Worm (Caenorhabditis elegans) whole organism, L1 larva: ENCODE measurements around the gene C12D5.3.

Experiments used
- C04F5.9 ChIP-seq: sonication (generic microtip); optimal IDR thresholded peaks from 2 replicates; lab custom pipeline; 2016; ENCODE audit warnings: missing genetic modification characterization, missing compliant biosample characterization
- C34B4.2 ChIP-seq: sonication (generic microtip); optimal IDR thresholded peaks from 2 replicates; lab custom pipeline; 2017; ENCODE audit warnings: mild to moderate bottlenecking, missing genetic modification characterization, missing compliant biosample characterization
- F16B12.6 ChIP-seq: fragments of 150-350 bp; optimal IDR thresholded peaks from 2 replicates; lab custom pipeline; 2014; ENCODE audit warnings: missing biosample characterization, missing genetic modification characterization
- Y116A8C.19 ChIP-seq: sonication (generic microtip); optimal IDR thresholded peaks from 2 replicates; lab custom pipeline; 2016; ENCODE audit warnings: missing compliant biosample characterization, missing genetic modification characterization, borderline replicate concordance
- aly-2 ChIP-seq: fragments of 150-350 bp; optimal IDR thresholded peaks from 2 replicates; lab custom pipeline; 2014; ENCODE audit warnings: missing biosample characterization, missing genetic modification characterization
- ama-1 ChIP-seq: fragments of 150-350 bp; optimal IDR thresholded peaks from 2 replicates; lab custom pipeline; 2014
- blmp-1 ChIP-seq: fragments of 150-350 bp; optimal IDR thresholded peaks from 2 replicates; lab custom pipeline; 2014; ENCODE audit warnings: missing biosample characterization, missing genetic modification characterization
- ceh-8 ChIP-seq: fragments of 200-800 bp; sonication (Bioruptor generic); optimal IDR thresholded peaks from 2 replicates; lab custom pipeline; 2018; ENCODE audit warnings: mild to moderate bottlenecking, missing genetic modification characterization, moderate library complexity, missing compliant biosample characterization
- ceh-88 ChIP-seq: fragments of 200-800 bp; sonication (Bioruptor generic); IDR thresholded peaks from 2 replicates; pipeline ENCODE4 v1.3.6; 2022; ENCODE audit warnings: missing genetic modification characterization, missing compliant biosample characterization
- ceh-90 ChIP-seq: sonication (generic microtip); optimal IDR thresholded peaks from 2 replicates; lab custom pipeline; 2016; ENCODE audit warnings: missing genetic modification characterization, missing compliant biosample characterization
- dpl-1 ChIP-seq, 3 experiments: fragments of 150-350 bp in 2 of 3; sonication (generic microtip) in 1 of 3; optimal IDR thresholded peaks; 2 replicates each; lab custom pipeline; 2014 to 2017; ENCODE audit warnings: missing biosample characterization in 3 of 3, missing genetic modification characterization in 3 of 3, missing genetic modification reagents in 3 of 3
- efl-1 ChIP-seq, 4 experiments: fragments of 150-350 bp; optimal IDR thresholded peaks in 3 of 4; peaks in 1 of 4; 1 replicate in 1 of 4; 2 replicates in 3 of 4; lab custom pipeline; 2014; ENCODE audit warnings: missing biosample characterization in 2 of 4, missing genetic modification characterization in 2 of 4, missing genetic modification reagents in 2 of 4
- efl-3 ChIP-seq: fragments of 200-800 bp; sonication (Bioruptor generic); optimal IDR thresholded peaks from 2 replicates; lab custom pipeline; 2018; ENCODE audit warnings: mild to moderate bottlenecking, missing genetic modification characterization, missing compliant biosample characterization
- elt-2 ChIP-seq: sonication (generic microtip); optimal IDR thresholded peaks from 2 replicates; lab custom pipeline; 2016; ENCODE audit warnings: missing genetic modification characterization, mild to moderate bottlenecking, inconsistent platforms, missing compliant biosample characterization, missing genetic modification reagents
- elt-3 ChIP-seq, 6 experiments: fragments of 150-350 bp in 1 of 6; sonication (generic microtip); optimal IDR thresholded peaks; 2 replicates each; lab custom pipeline; 2017 to 2018; ENCODE audit warnings: missing biosample characterization in 6 of 6, missing genetic modification characterization in 6 of 6, inconsistent platforms in 1 of 6
- fos-1 ChIP-seq: fragments of 150-350 bp; optimal IDR thresholded peaks from 2 replicates; lab custom pipeline; 2014; ENCODE audit warnings: missing biosample characterization, missing genetic modification characterization
- grh-1 ChIP-seq: fragments of 200-800 bp; sonication (Bioruptor generic); IDR thresholded peaks from 2 replicates; pipeline ENCODE4 v1.3.6; 2022; ENCODE audit warnings: missing genetic modification reagents, missing genetic modification characterization, missing compliant biosample characterization
- hlh-17 ChIP-seq: fragments of 200-800 bp; sonication (Bioruptor generic); optimal IDR thresholded peaks from 2 replicates; lab custom pipeline; 2018; ENCODE audit warnings: missing genetic modification characterization, mild to moderate bottlenecking, missing compliant biosample characterization, moderate library complexity, borderline replicate concordance
- hlh-4 ChIP-seq: sonication (generic microtip); optimal IDR thresholded peaks from 2 replicates; lab custom pipeline; 2016; ENCODE audit warnings: mild to moderate bottlenecking, missing genetic modification characterization, missing compliant biosample characterization
- hpl-2 ChIP-seq: fragments of 150-350 bp; optimal IDR thresholded peaks from 2 replicates; lab custom pipeline; 2014; ENCODE audit warnings: missing biosample characterization, missing genetic modification reagents, missing genetic modification characterization
- irx-1 ChIP-seq: sonication (generic microtip); optimal IDR thresholded peaks from 2 replicates; lab custom pipeline; 2016; ENCODE audit warnings: missing genetic modification characterization, missing compliant biosample characterization
- jun-1 ChIP-seq: fragments of 150-350 bp; optimal IDR thresholded peaks from 2 replicates; lab custom pipeline; 2014; ENCODE audit warnings: missing biosample characterization, missing genetic modification reagents, missing genetic modification characterization
- lin-14 ChIP-seq: fragments of 200-800 bp; sonication (Bioruptor generic); optimal IDR thresholded peaks from 2 replicates; lab custom pipeline; 2018; ENCODE audit warnings: mild to moderate bottlenecking, missing genetic modification characterization, moderate library complexity, missing compliant biosample characterization
- lin-35 ChIP-seq, 2 experiments: fragments of 150-350 bp; optimal IDR thresholded peaks; 2 replicates each; lab custom pipeline; 2014; ENCODE audit warnings: missing biosample characterization in 2 of 2, missing genetic modification characterization in 2 of 2, missing genetic modification reagents in 2 of 2
- lsy-2 ChIP-seq, 2 experiments: fragments of 150-350 bp; optimal IDR thresholded peaks; 2 replicates each; lab custom pipeline; 2014; ENCODE audit warnings: missing biosample characterization in 2 of 2, missing genetic modification characterization in 2 of 2
- nhr-12 ChIP-seq: sonication (generic microtip); optimal IDR thresholded peaks from 2 replicates; lab custom pipeline; 2017; ENCODE audit warnings: missing biosample characterization, missing genetic modification characterization
- nhr-19 ChIP-seq: fragments of 200-800 bp; sonication (Bioruptor generic); conservative IDR thresholded peaks from 2 replicates; pipeline ENCODE4 v1.3.6; 2022; ENCODE audit warnings: missing genetic modification characterization, missing compliant biosample characterization
- nhr-20 ChIP-seq: sonication (generic microtip); optimal IDR thresholded peaks from 2 replicates; lab custom pipeline; 2016; ENCODE audit warnings: mild to moderate bottlenecking, missing genetic modification characterization, missing compliant biosample characterization
- nhr-71 ChIP-seq: sonication (generic microtip); optimal IDR thresholded peaks from 2 replicates; lab custom pipeline; 2016; ENCODE audit warnings: mild to moderate bottlenecking, missing genetic modification characterization, moderate library complexity, missing compliant biosample characterization
- nhr-85 ChIP-seq: sonication (generic microtip); peaks from one replicate; lab custom pipeline; 2016; ENCODE audit warnings: missing genetic modification characterization, inconsistent platforms, missing compliant biosample characterization
- pax-3 ChIP-seq: fragments of 200-800 bp; sonication (Bioruptor generic); optimal IDR thresholded peaks from 2 replicates; lab custom pipeline; 2018; ENCODE audit warnings: mild to moderate bottlenecking, missing genetic modification characterization, moderate library complexity, missing compliant biosample characterization
- snpc-4 ChIP-seq: fragments of 150-350 bp; optimal IDR thresholded peaks from 2 replicates; lab custom pipeline; 2014; ENCODE audit warnings: missing biosample characterization, missing genetic modification characterization
- snu-23 ChIP-seq: sonication (generic microtip); optimal IDR thresholded peaks from 2 replicates; lab custom pipeline; 2016; ENCODE audit warnings: missing genetic modification characterization, missing compliant biosample characterization
- sup-37 ChIP-seq: fragments of 200-800 bp; sonication (Bioruptor generic); optimal IDR thresholded peaks from 2 replicates; lab custom pipeline; 2018; ENCODE audit warnings: mild to moderate bottlenecking, missing genetic modification characterization, missing compliant biosample characterization
- swsn-7 ChIP-seq: sonication (generic microtip); optimal IDR thresholded peaks from 2 replicates; lab custom pipeline; 2016; ENCODE audit warnings: missing genetic modification characterization, missing compliant biosample characterization
- tbx-2 ChIP-seq: sonication (generic microtip); optimal IDR thresholded peaks from 2 replicates; lab custom pipeline; 2016; ENCODE audit warnings: missing genetic modification characterization, missing compliant biosample characterization
- tlp-1 ChIP-seq: fragments of 150-350 bp; optimal IDR thresholded peaks from 2 replicates; lab custom pipeline; 2014; ENCODE audit warnings: missing biosample characterization, missing genetic modification characterization
- unc-30 ChIP-seq: sonication (generic microtip); optimal IDR thresholded peaks from 2 replicates; lab custom pipeline; 2017; ENCODE audit warnings: missing biosample characterization, missing genetic modification characterization
- unc-62 ChIP-seq: fragments of 150-350 bp; optimal IDR thresholded peaks from 2 replicates; lab custom pipeline; 2014; ENCODE audit warnings: missing biosample characterization, missing genetic modification reagents, missing genetic modification characterization
- zag-1 ChIP-seq: fragments of 150-350 bp; optimal IDR thresholded peaks from 2 replicates; lab custom pipeline; 2014; ENCODE audit warnings: missing biosample characterization, missing genetic modification characterization
- ztf-4 ChIP-seq: fragments of 150-350 bp; optimal IDR thresholded peaks from 2 replicates; lab custom pipeline; 2014; ENCODE audit warnings: missing biosample characterization, missing genetic modification characterization

The C12D5.3 gene

DNA sequence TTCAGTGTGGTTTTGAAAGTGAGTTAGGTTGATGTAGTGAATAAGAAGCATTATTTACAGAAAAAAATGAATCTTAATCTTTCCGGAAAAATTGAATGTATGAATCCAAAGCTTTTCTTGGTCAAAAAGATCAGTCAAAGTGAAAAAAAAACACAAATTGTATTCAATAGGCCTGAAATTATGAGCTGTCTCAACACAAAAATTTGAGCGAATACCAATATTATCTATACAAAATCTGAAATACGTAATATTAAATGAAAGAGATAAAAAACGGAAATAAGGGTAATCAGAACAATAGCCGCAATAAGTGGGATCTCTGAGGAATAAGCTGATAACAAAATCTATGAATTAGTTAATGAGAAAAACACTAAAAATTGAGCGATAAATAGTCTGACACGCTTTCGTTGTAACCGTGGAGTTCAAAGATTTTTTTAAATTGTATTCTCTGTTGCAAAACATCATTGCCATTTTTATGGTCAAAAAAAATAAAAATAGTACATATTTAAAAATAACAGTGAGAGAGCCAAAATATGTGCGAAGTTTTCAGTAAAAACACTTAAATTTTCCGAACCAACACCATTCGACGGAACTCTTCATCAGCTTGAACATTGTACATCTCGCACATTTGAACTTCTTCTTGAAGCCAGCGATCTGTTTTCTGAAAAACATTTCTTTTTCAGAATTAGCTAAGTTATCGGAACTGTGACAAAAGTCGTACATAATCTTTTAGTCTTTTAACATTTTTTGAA lies 8.1 kb downstream of the C12D5.3 start, which contains the start of gene sre-11:
TSS of gene sre-11 (minus strand) at position 51 of the 749 bp plus-strand sequence.
- TF ChIP-seq hpl-2 (GFP tag; lab: Kevin White, UChicago) (no peak), efl-1 (optimal IDR thresholded peaks at IDR 0.05; lab: Kevin White, UChicago) (no peak), efl-1 (GFP tag; optimal IDR thresholded peaks at IDR 0.05 in 1 of 2; lab: Kevin White, UChicago) (peak in 1 of 2 experiments; percentile 84)

DNA sequence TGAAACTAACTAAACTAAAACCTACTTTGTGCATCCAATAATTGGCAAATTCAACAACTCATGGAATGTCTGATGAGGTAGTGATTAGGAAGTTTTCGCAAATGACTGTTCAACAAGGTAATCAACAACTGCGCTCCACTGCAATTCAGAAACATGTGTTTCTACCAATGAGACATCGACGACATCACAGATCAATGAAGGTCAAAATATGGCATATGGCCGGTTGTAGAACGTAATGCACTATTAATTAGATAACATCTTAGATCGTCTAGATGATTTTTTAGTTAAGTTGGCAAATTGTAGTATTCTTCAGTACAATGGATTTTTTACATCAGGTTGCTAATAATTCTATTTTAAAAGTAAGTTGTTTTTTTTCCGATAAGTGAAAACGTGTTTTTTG lies 10.2 kb downstream of the C12D5.3 start, which contains the start of the genes nhr-94 and nhr-152:
TSS of gene nhr-94 (minus strand) at position 147 of the 400 bp plus-strand sequence.
TSS of gene nhr-152 (plus strand) at position 162 of the 400 bp plus-strand sequence.
- TF ChIP-seq ceh-90 (no peak), nhr-85 (tag; lab: Kevin White, UChicago) (peak; percentile 96), irx-1 (tag; lab: Kevin White, UChicago) (no peak), lin-14 (GFP tag; lab: Kevin White, UChicago) (peak; percentile 74), ceh-88 (GFP tag; lab: Robert Waterston, UW) (no peak), efl-1 (optimal IDR thresholded peaks at IDR 0.05; lab: Kevin White, UChicago) (no peak), efl-1 (GFP tag; optimal IDR thresholded peaks at IDR 0.05 in 1 of 2; lab: Kevin White, UChicago) (peak in 1 of 2 experiments; percentile 60), ama-1 (lab: Kevin White, UChicago) (no peak), sup-37 (GFP tag; lab: Kevin White, UChicago) (no peak), snpc-4 (tag; lab: Kevin White, UChicago) (no peak), pax-3 (tag; lab: Kevin White, UChicago) (no peak), swsn-7 (tag; lab: Kevin White, UChicago) (no peak), C04F5.9 (tag; lab: Kevin White, UChicago) (no peak), hlh-17 (GFP tag; lab: Kevin White, UChicago) (no peak), ztf-4 (tag; lab: Kevin White, UChicago) (no peak), Y116A8C.19 (tag; lab: Kevin White, UChicago) (no peak), C34B4.2 (tag; lab: Kevin White, UChicago) (no peak), lsy-2 (tag; optimal IDR thresholded peaks at IDR 0.05; lab: Kevin White, UChicago) (peak in 1 of 2 experiments; percentile 35), nhr-19 (GFP tag; lab: Robert Waterston, UW) (0 out of 2 replicates have a peak, but pooled peaks have one; percentile 8), zag-1 (tag; lab: Kevin White, UChicago) (no peak), dpl-1 (GFP tag; optimal IDR thresholded peaks at IDR 0.05; lab: Kevin White, UChicago) (no peak), blmp-1 (tag; lab: Kevin White, UChicago) (peak; percentile 52), snu-23 (GFP tag; lab: Kevin White, UChicago) (peak; percentile 47), elt-3 (tag; optimal IDR thresholded peaks at IDR 0.05; lab: Kevin White, UChicago) (peak in 1 of 6 experiments; percentile 17), lin-35 (GFP tag; optimal IDR thresholded peaks at IDR 0.05; lab: Kevin White, UChicago) (peak in 1 of 2 experiments; percentile 60), tlp-1 (no peak), nhr-71 (tag; lab: Kevin White, UChicago) (peak; percentile 48), jun-1 (no peak), nhr-20 (tag; lab: Kevin White, UChicago) (peak; percentile 79)

DNA sequence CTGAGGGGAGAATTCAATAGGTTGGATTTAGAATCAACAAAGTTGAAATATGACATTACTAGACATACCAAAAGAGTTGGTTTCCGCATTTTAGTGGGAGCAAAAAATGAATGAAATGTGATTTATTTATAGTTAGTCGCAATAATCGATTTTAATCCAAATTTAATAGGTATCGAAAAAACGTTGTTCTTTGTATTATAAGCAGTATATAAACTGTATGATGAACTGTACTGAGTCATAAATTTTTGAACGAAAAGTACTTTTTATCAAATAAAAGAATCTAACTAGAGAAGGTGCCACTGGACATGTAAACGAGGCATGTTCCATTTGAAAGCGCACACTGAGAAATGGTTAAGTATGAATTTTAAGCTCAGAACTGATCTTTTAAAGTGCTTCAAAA lies 13.9 kb downstream of the C12D5.3 start, which contains the start of gene C12D5.9:
TSS of gene C12D5.9 (minus strand) at position 101 of the 400 bp plus-strand sequence.
- TF ChIP-seq ama-1 (lab: Kevin White, UChicago) (no peak), grh-1 (no peak), aly-2 (no peak), F16B12.6 (tag; lab: Kevin White, UChicago) (no peak), swsn-7 (tag; lab: Kevin White, UChicago) (no peak), tbx-2 (tag; lab: Kevin White, UChicago) (no peak), ceh-8 (GFP tag; lab: Kevin White, UChicago) (no peak), elt-2 (tag; lab: Kevin White, UChicago) (no peak), unc-62 (GFP tag; lab: Kevin White, UChicago) (no peak), efl-3 (GFP tag; lab: Kevin White, UChicago) (no peak), hlh-4 (tag; lab: Kevin White, UChicago) (no peak), C34B4.2 (tag; lab: Kevin White, UChicago) (no peak), nhr-12 (tag; lab: Kevin White, UChicago) (no peak), fos-1 (tag; lab: Kevin White, UChicago) (no peak), unc-30 (no peak)
